Worm (Caenorhabditis elegans) whole organism, midembryonic: ENCODE data around the gene C54D10.9.

Experiments used
- T22C8.4 ChIP-seq: fragments of 200-800 bp; sonication (Bioruptor generic); IDR thresholded peaks from 2 replicates; pipeline ENCODE4 v1.3.6; 2022; ENCODE audit warnings: missing genetic modification characterization, missing compliant biosample characterization
- flt-1 ChIP-seq: fragments of 200-800 bp; sonication (Bioruptor generic); IDR thresholded peaks from 2 replicates; pipeline ENCODE4 v1.3.6; 2022; ENCODE audit warnings: missing genetic modification characterization, missing compliant biosample characterization
- med-1 ChIP-seq: sonication (generic microtip); optimal IDR thresholded peaks from 2 replicates; lab custom pipeline; 2017; ENCODE audit warnings: missing genetic modification characterization, mild to moderate bottlenecking, missing compliant biosample characterization, antibody characterized with exemption, missing genetic modification reagents; ENCODE audit not compliant: insufficient read depth
- ref-1 ChIP-seq: fragments of 200-800 bp; sonication (Bioruptor generic); conservative IDR thresholded peaks from 2 replicates; pipeline ENCODE4 v1.3.6; 2022; ENCODE audit warnings: missing genetic modification reagents, missing genetic modification characterization, missing compliant biosample characterization
- tab-1 ChIP-seq: fragments of 200-800 bp; sonication (Bioruptor generic); IDR thresholded peaks from 2 replicates; pipeline ENCODE4 v1.3.6; 2022; ENCODE audit warnings: missing genetic modification characterization, missing compliant biosample characterization
- ztf-23 ChIP-seq: fragments of 200-800 bp; sonication (Bioruptor generic); IDR thresholded peaks from 2 replicates; pipeline ENCODE4 v1.3.6; 2022; ENCODE audit warnings: missing genetic modification reagents, missing genetic modification characterization, missing compliant biosample characterization
- ztf-29 ChIP-seq: fragments of 200-800 bp; sonication (Bioruptor generic); IDR thresholded peaks from 2 replicates; pipeline ENCODE4 v1.3.6; 2022; ENCODE audit warnings: missing genetic modification reagents, missing genetic modification characterization, missing compliant biosample characterization

DNA sequence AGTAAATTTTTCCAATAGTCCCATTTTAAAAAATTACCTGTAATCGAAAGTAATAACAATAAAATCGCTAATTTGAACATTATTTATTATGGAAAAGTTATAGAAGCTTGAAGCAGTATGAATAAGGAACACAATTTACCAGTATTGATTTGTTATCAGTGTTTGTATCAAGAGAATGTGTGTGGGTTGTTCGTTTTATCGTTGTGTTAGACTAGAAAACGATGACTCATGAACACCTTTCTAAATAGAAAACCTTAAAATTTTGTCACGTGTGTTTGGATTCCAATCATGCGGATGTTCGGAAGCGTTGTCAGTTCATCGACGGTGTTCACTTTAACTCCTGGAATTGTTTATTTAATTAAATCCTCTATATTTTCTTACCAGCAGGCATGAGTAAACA, 14.8 kb upstream of the C54D10.9 start, which contains the start of gene C54D10.13:
- TF ChIP-seq T22C8.4 (GFP tag; lab: Robert Waterston, UW) (no peak), tab-1 (GFP tag; lab: Robert Waterston, UW) (no peak), flt-1 (GFP tag; lab: Robert Waterston, UW) (no peak), ref-1 (GFP tag; lab: Robert Waterston, UW) (no peak), ztf-29 (GFP tag; lab: Robert Waterston, UW) (no peak), med-1 (GFP tag; lab: Kevin White, UChicago) (no peak), ztf-23 (no peak)
